Worm (Caenorhabditis elegans) whole organism, L3 larva: ENCODE data around the gene Y37E11AM.4.

ENCODE experiments used
- R02D3.7 ChIP-seq: fragments of 150-350 bp; optimal IDR thresholded peaks from 2 replicates; lab custom pipeline; 2014; ENCODE audit warnings: missing biosample characterization, missing genetic modification characterization
- ZK546.5 ChIP-seq: sonication (generic microtip); optimal IDR thresholded peaks from 2 replicates; lab custom pipeline; 2017; ENCODE audit warnings: missing biosample characterization, missing genetic modification characterization
- aly-2 ChIP-seq: fragments of 150-350 bp; optimal IDR thresholded peaks from 2 replicates; lab custom pipeline; 2014; ENCODE audit warnings: missing biosample characterization, missing genetic modification characterization
- ama-1 ChIP-seq: fragments of 150-350 bp; optimal IDR thresholded peaks from 2 replicates; lab custom pipeline; 2018
- ceh-16 ChIP-seq: sonication (generic microtip); optimal IDR thresholded peaks from 2 replicates; lab custom pipeline; 2017; ENCODE audit warnings: missing biosample characterization, missing genetic modification characterization
- ceh-28 ChIP-seq: fragments of 150-350 bp; optimal IDR thresholded peaks from 2 replicates; lab custom pipeline; 2014; ENCODE audit warnings: missing biosample characterization, missing genetic modification reagents, missing genetic modification characterization
- ceh-82 ChIP-seq: fragments of 150-350 bp; optimal IDR thresholded peaks from 2 replicates; lab custom pipeline; 2014; ENCODE audit warnings: missing biosample characterization, missing genetic modification characterization
- ceh-9 ChIP-seq: sonication (generic microtip); optimal IDR thresholded peaks from 2 replicates; lab custom pipeline; 2018; ENCODE audit warnings: missing biosample characterization, missing genetic modification characterization
- egl-5 ChIP-seq: fragments of 150-350 bp; optimal IDR thresholded peaks from 2 replicates; lab custom pipeline; 2017; ENCODE audit warnings: missing biosample characterization, missing genetic modification reagents, missing genetic modification characterization, inconsistent platforms
- elt-2 ChIP-seq: sonication (generic microtip); optimal IDR thresholded peaks from 2 replicates; lab custom pipeline; 2016; ENCODE audit warnings: missing genetic modification reagents, mild to moderate bottlenecking, missing genetic modification characterization, missing compliant biosample characterization
- eor-1 ChIP-seq, 2 experiments: fragments of 150-350 bp; optimal IDR thresholded peaks; 2 replicates each; lab custom pipeline; 2014 to 2018; ENCODE audit warnings: missing biosample characterization in 2 of 2, missing genetic modification characterization in 2 of 2
- fkh-2 ChIP-seq: fragments of 150-350 bp; optimal IDR thresholded peaks from 2 replicates; lab custom pipeline; 2014; ENCODE audit warnings: missing biosample characterization, missing genetic modification reagents, missing genetic modification characterization
- fos-1 ChIP-seq: fragments of 150-350 bp; optimal IDR thresholded peaks from 2 replicates; lab custom pipeline; 2014; ENCODE audit warnings: missing biosample characterization, missing genetic modification characterization
- hmg-11 ChIP-seq: sonication (generic microtip); optimal IDR thresholded peaks from 2 replicates; lab custom pipeline; 2016; ENCODE audit warnings: missing genetic modification characterization, missing compliant biosample characterization
- jun-1 ChIP-seq: fragments of 150-350 bp; optimal IDR thresholded peaks from 2 replicates; lab custom pipeline; 2014; ENCODE audit warnings: missing biosample characterization, missing genetic modification reagents, missing genetic modification characterization
- lin-15B ChIP-seq: fragments of 150-350 bp; optimal IDR thresholded peaks from 2 replicates; lab custom pipeline; 2014; ENCODE audit warnings: missing biosample characterization, missing genetic modification characterization
- lsy-12 ChIP-seq: sonication (generic microtip); optimal IDR thresholded peaks from 2 replicates; lab custom pipeline; 2016; ENCODE audit warnings: mild to moderate bottlenecking, missing genetic modification characterization, missing compliant biosample characterization
- nfya-1 ChIP-seq: sonication (generic microtip); optimal IDR thresholded peaks from 2 replicates; lab custom pipeline; 2017; ENCODE audit warnings: missing genetic modification characterization, mild to moderate bottlenecking, missing compliant biosample characterization, antibody characterized with exemption, moderate library complexity; ENCODE audit not compliant: insufficient read depth
- nhr-11 ChIP-seq: fragments of 150-350 bp; optimal IDR thresholded peaks from 2 replicates; lab custom pipeline; 2014; ENCODE audit warnings: missing biosample characterization, missing genetic modification characterization
- nhr-23 ChIP-seq: fragments of 150-350 bp; optimal IDR thresholded peaks from 2 replicates; lab custom pipeline; 2014; ENCODE audit warnings: missing biosample characterization, missing genetic modification reagents, missing genetic modification characterization
- nhr-25 ChIP-seq: sonication (generic microtip); optimal IDR thresholded peaks from 2 replicates; lab custom pipeline; 2017; ENCODE audit warnings: missing biosample characterization, missing genetic modification characterization
- nhr-43 ChIP-seq: sonication (generic microtip); optimal IDR thresholded peaks from 2 replicates; lab custom pipeline; 2016; ENCODE audit warnings: mild to moderate bottlenecking, missing genetic modification characterization, missing compliant biosample characterization; ENCODE audit not compliant: poor library complexity, severe bottlenecking
- nhr-77 ChIP-seq: fragments of 150-350 bp; optimal IDR thresholded peaks from 2 replicates; lab custom pipeline; 2014; ENCODE audit warnings: missing biosample characterization, missing genetic modification characterization
- skn-1 ChIP-seq: fragments of 150-350 bp; optimal IDR thresholded peaks from 2 replicates; lab custom pipeline; 2014; ENCODE audit warnings: missing biosample characterization, missing genetic modification characterization
- snpc-4 ChIP-seq: fragments of 150-350 bp; optimal IDR thresholded peaks from 2 replicates; lab custom pipeline; 2014; ENCODE audit warnings: missing biosample characterization, missing genetic modification characterization
- tbx-2 ChIP-seq: sonication (generic microtip); optimal IDR thresholded peaks from 2 replicates; lab custom pipeline; 2016; ENCODE audit warnings: mild to moderate bottlenecking, missing genetic modification characterization, missing compliant biosample characterization
- unc-39 ChIP-seq: sonication (generic microtip); optimal IDR thresholded peaks from 4 replicates; lab custom pipeline; 2017; ENCODE audit warnings: missing biosample characterization, missing genetic modification characterization
- unc-62 ChIP-seq: fragments of 150-350 bp; sonication (generic microtip); optimal IDR thresholded peaks from 4 replicates; lab custom pipeline; 2014; ENCODE audit warnings: missing biosample characterization, missing genetic modification reagents, missing genetic modification characterization
- zag-1 ChIP-seq: fragments of 150-350 bp; optimal IDR thresholded peaks from 2 replicates; lab custom pipeline; 2014; ENCODE audit warnings: missing biosample characterization, missing genetic modification characterization
- ztf-11 ChIP-seq: fragments of 150-350 bp; optimal IDR thresholded peaks from 2 replicates; lab custom pipeline; 2014; ENCODE audit warnings: missing biosample characterization, missing genetic modification characterization
- ztf-4 ChIP-seq: fragments of 150-350 bp; optimal IDR thresholded peaks from 2 replicates; lab custom pipeline; 2014; ENCODE audit warnings: missing biosample characterization, missing genetic modification characterization

The Y37E11AM.4 gene

DNA sequence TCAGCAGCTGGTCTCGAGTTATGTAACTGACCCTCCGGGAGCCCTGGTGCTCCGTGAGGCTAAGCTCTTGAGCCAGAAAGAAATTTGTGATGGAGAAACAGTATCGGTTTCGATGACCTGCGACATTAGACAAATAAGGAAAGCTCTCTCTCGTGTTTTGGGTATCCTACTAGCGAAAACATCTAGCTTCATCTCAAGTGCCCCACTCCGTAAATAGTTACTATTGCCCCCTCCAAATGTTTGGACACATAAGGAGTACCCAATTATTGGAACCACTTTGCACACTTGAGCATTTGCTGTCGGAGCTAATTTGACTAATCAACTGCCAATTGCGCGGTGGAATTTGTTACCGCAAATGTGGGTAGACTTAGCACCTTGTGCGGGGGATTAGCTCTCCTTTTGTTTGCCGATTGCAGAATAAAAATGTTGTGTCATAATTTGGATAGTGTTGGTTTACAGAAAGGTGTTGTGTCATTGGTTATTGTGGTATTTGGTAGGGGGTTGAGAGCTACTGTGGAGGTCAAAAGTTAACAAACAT lies 41.5 kb upstream of the Y37E11AM.4 start:
- TF ChIP-seq ceh-82 (tag; lab: Kevin White, UChicago) (no peak), ztf-11 (tag; lab: Kevin White, UChicago) (no peak), unc-62 (GFP tag; lab: Kevin White, UChicago) (no peak), tbx-2 (tag; lab: Kevin White, UChicago) (no peak), lin-15B (tag; lab: Kevin White, UChicago) (no peak), nfya-1 (tag; lab: Kevin White, UChicago) (no peak), nhr-25 (tag; lab: Kevin White, UChicago) (no peak), fkh-2 (tag; lab: Kevin White, UChicago) (no peak), skn-1 (tag; lab: Kevin White, UChicago) (no peak), zag-1 (tag; lab: Kevin White, UChicago) (no peak), ama-1 (no peak), jun-1 (tag; lab: Kevin White, UChicago) (no peak)
- TF ChIP-seq, all 47 proteins: peak for 0

DNA sequence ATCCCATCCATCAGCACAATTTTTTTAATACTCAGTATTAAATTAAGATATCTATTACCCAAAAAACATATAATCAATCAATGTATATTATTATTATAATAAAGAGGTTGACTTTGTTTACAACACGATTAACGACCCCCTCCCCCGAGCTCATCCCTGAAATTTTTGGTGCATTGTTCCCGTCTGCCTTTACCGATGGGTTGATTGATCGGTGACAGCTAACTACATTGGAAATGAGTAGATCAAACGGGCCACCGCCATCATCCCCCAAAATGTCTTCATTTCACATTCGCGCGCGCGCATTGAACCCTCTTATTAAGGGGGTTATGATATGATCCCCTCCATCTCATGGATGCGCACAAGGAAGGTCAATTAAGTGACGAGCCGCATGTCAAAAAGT lies 37.2 kb upstream of the Y37E11AM.4 start:
- no peak for TF ChIP-seq jun-1 (tag; lab: Kevin White, UChicago)
- no peak for TF ChIP-seq ceh-82 (tag; lab: Kevin White, UChicago)

DNA sequence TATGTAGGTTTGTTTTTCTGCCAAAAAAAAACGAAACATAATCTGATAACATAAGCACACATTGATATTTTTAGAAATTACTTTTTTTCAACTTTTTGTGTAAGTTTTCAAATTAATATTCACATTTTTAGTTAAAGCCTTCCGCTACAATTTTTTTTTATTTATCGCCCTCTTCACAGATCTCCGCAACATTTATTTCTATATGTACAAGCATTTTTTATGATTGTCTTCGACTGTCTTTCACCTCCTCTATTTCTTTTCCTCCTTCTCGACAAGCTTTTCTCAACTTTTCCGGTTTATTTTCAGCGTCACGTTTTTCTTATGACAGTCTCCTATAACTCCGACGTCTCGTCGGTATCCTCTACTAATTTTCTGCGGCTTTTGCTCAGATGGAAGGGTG lies 33.3 kb upstream of the Y37E11AM.4 start, which contains the start of gene best-20:
Gene best-20, plus strand, starts transcription at position 301 of the 400 bp plus-strand sequence.
- TF ChIP-seq zag-1 (tag; lab: Kevin White, UChicago) (no peak), eor-1 (tag; optimal IDR thresholded peaks at IDR 0.05; lab: Kevin White, UChicago) (no peak), unc-62 (GFP tag; lab: Kevin White, UChicago) (no peak), lsy-12 (tag; lab: Kevin White, UChicago) (no peak), egl-5 (tag; lab: Kevin White, UChicago) (no peak), ceh-16 (no peak), nhr-11 (no peak), elt-2 (tag; lab: Kevin White, UChicago) (no peak), nhr-23 (tag; lab: Kevin White, UChicago) (no peak), ceh-28 (tag; lab: Kevin White, UChicago) (no peak), lin-15B (tag; lab: Kevin White, UChicago) (no peak)

DNA sequence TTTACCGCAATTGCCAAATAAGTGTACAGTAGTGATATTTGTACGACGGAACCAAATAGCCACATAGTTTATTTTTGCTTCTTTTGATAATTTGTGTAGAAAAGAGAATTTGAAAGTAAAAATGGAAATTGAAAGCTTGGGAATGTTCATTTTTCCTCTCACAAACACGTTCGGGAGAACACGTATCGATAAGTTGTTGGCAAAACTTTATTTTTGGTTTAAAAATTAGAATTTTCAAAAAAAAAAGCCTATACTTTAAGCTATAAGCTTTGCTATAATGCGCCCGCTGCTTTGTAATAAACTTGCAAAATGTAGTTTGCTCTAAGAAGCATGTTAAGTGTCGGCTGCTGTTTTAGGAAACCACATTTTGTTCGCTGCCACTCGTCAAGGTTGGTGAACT lies 32.8 kb upstream of the Y37E11AM.4 start, which contains the start of gene Y37E11AR.7:
Gene Y37E11AR.7, minus strand, starts transcription at position 101 of the 400 bp plus-strand sequence.
- no peak for TF ChIP-seq nhr-77 (tag; lab: Kevin White, UChicago)
- no peak for TF ChIP-seq snpc-4 (tag; lab: Kevin White, UChicago)
- no peak for TF ChIP-seq ZK546.5 (tag; lab: Kevin White, UChicago)
- no peak for TF ChIP-seq unc-39 (tag; lab: Kevin White, UChicago)
- no peak for TF ChIP-seq ztf-11 (tag; lab: Kevin White, UChicago)

DNA sequence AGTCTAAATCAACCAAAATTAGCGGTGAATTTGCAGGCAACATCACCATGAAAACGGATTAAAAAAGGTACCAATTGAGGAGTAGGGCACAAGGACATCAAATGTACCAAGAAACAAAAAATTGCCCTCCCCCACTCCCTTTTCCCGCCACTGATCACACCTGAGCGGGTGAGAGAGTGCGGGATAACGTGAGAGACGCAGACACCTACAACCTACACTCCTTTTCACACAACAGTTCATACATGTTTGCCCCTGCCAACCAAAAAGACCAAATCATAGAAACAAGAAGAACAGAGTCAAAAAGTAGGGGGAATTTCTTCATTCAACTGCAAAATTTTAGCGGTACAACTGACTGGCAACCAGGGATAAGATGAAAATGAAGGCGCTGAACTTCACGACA lies 29.7 kb upstream of the Y37E11AM.4 start:
- TF ChIP-seq tbx-2 (tag; lab: Kevin White, UChicago) (no peak), nfya-1 (tag; lab: Kevin White, UChicago) (no peak), skn-1 (tag; lab: Kevin White, UChicago) (no peak), nhr-77 (tag; lab: Kevin White, UChicago) (no peak), aly-2 (tag; lab: Kevin White, UChicago) (no peak), ceh-82 (tag; lab: Kevin White, UChicago) (no peak), hmg-11 (tag; lab: Kevin White, UChicago) (no peak), nhr-11 (no peak), R02D3.7 (tag; lab: Kevin White, UChicago) (no peak), lsy-12 (tag; lab: Kevin White, UChicago) (no peak), elt-2 (tag; lab: Kevin White, UChicago) (no peak), snpc-4 (tag; lab: Kevin White, UChicago) (no peak), fos-1 (tag; lab: Kevin White, UChicago) (no peak), nhr-43 (tag; lab: Kevin White, UChicago) (no peak), nhr-23 (tag; lab: Kevin White, UChicago) (no peak), nhr-25 (tag; lab: Kevin White, UChicago) (no peak)

DNA sequence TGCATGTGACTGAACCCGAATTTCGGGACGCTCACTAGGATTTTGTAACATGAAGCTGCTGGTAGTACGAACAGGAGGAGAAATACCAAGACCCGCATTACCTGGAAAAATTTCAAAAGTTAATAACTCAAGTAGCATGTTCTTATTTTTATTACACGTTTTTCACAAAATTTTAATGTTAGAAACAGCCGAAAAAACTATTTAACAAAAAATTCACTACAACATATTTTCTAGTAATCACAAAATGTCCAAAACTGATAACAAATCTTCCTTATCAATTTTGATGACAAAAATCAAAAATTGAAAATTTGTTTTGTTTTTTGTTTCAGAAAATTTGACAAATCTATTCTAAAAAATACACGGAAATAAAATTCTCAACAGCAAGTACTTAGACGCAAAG lies 28.4 kb upstream of the Y37E11AM.4 start, which contains the start of gene ugt-45:
Gene ugt-45, minus strand, starts transcription at position 101 of the 400 bp plus-strand sequence.
- no peak for TF ChIP-seq skn-1 (tag; lab: Kevin White, UChicago)
- TF ChIP-seq ceh-82 (tag; lab: Kevin White, UChicago) = no peak
- no peak for TF ChIP-seq ztf-4 (tag; lab: Kevin White, UChicago)
- no peak for TF ChIP-seq nhr-23 (tag; lab: Kevin White, UChicago)
- no peak for TF ChIP-seq ceh-9 (tag; lab: Kevin White, UChicago)
